Fruit fly (Drosophila melanogaster) whole organism, adult: ENCODE results near the gene CG7914.

ENCODE experiments used
- CG11617 ChIP-seq: fragments of 200-800 bp; sonication (Bioruptor generic); optimal IDR thresholded peaks from 2 replicates; lab custom pipeline; 2017; ENCODE audit warnings: mild to moderate bottlenecking, missing biosample characterization, missing genetic modification reagents, missing genetic modification characterization
- CG14711 ChIP-seq: fragments of 200-800 bp; sonication (Bioruptor generic); optimal IDR thresholded peaks from 2 replicates; lab custom pipeline; 2018; ENCODE audit warnings: missing biosample characterization, mild to moderate bottlenecking, missing genetic modification characterization, moderate library complexity
- CG1620 ChIP-seq: fragments of 200-800 bp; sonication (Bioruptor generic); optimal IDR thresholded peaks from 2 replicates; lab custom pipeline; 2016; ENCODE audit warnings: missing biosample characterization, missing genetic modification characterization
- CG5204 ChIP-seq: fragments of 200-800 bp; sonication (Bioruptor generic); optimal IDR thresholded peaks from 2 replicates; lab custom pipeline; 2016; ENCODE audit warnings: missing biosample characterization, missing genetic modification characterization
- CG7045 ChIP-seq: fragments of 200-800 bp; sonication (Bioruptor generic); optimal IDR thresholded peaks from 2 replicates; lab custom pipeline; 2017; ENCODE audit warnings: missing biosample characterization, mild to moderate bottlenecking, missing genetic modification characterization
- CG7101 ChIP-seq: fragments of 200-800 bp; sonication (Bioruptor generic); optimal IDR thresholded peaks from 2 replicates; lab custom pipeline; 2018; ENCODE audit warnings: missing biosample characterization, mild to moderate bottlenecking, missing genetic modification characterization, moderate library complexity
- Clk ChIP-seq: fragments of 200-800 bp; sonication (Bioruptor generic); optimal IDR thresholded peaks from 2 replicates; lab custom pipeline; 2017; ENCODE audit warnings: missing biosample characterization, missing genetic modification characterization
- Hr96 ChIP-seq: fragments of 200-800 bp; sonication (Bioruptor generic); optimal IDR thresholded peaks from 2 replicates; lab custom pipeline; 2016; ENCODE audit warnings: missing biosample characterization, missing genetic modification characterization
- Mnt ChIP-seq: fragments of 200-800 bp; sonication (Bioruptor generic); optimal IDR thresholded peaks from 2 replicates; lab custom pipeline; 2016; ENCODE audit warnings: missing biosample characterization, mild to moderate bottlenecking, missing genetic modification characterization
- kay ChIP-seq: fragments of 200-800 bp; sonication (Bioruptor generic); peaks from one replicate; lab custom pipeline; 2016; ENCODE audit warnings: missing biosample characterization, missing genetic modification characterization, borderline replicate concordance
- ovo ChIP-seq: fragments of 200-800 bp; sonication (Bioruptor generic); optimal IDR thresholded peaks from 2 replicates; lab custom pipeline; 2016; ENCODE audit warnings: missing biosample characterization, missing genetic modification characterization
- pad ChIP-seq: fragments of 200-800 bp; sonication (Bioruptor generic); optimal IDR thresholded peaks from 3 replicates; lab custom pipeline; 2017; ENCODE audit warnings: missing biosample characterization, missing genetic modification characterization, mild to moderate bottlenecking, moderate library complexity, missing genetic modification reagents
- tj ChIP-seq: fragments of 200-800 bp; sonication (Bioruptor generic); optimal IDR thresholded peaks from 3 replicates; lab custom pipeline; 2017; ENCODE audit warnings: missing biosample characterization, mild to moderate bottlenecking, missing genetic modification characterization, moderate library complexity

dm6 chrX:19201630-19202029, 8.4 kb upstream of the CG7914 start, which contains the start of gene CG7990:
- TF ChIP-seq CG14711 (tag; lab: Kevin White, UChicago) (no peak), pad (no peak), kay (GFP tag; lab: Kevin White, UChicago) (no peak), CG7045 (GFP tag; lab: Kevin White, UChicago) (no peak), CG5204 (GFP tag; lab: Kevin White, UChicago) (no peak), CG1620 (GFP tag; lab: Kevin White, UChicago) (no peak), Clk (GFP tag; lab: Kevin White, UChicago) (no peak), Mnt (no peak), CG11617 (no peak), CG7101 (tag; lab: Kevin White, UChicago) (no peak), Hr96 (GFP tag; lab: Kevin White, UChicago) (no peak), ovo (GFP tag; lab: Kevin White, UChicago) (peak; percentile 53), tj (GFP tag; lab: Kevin White, UChicago) (no peak)
